Fruit fly (Drosophila melanogaster): ENCODE measurements around the gene Srx.

The Srx gene

DNA sequence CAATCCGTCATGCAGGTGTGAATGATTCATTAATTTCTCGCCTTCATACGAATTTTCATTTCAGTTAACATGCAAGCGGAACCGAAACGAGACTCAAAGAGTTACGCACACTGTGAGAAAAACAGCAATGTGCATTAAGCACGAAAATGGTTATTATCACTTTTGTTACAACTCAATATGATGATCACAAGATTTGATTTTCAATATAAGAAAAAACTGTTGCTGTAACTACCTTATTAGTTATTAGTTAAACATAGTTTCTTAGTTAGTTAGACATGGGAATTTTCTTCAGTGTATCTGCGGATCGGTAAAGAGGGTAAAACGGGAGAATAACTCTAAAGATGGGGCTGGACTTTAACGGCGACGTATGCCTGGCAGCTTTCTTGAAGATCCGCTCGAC lies 42.0 kb upstream of the Srx start:
- TF ChIP-seq usp (GFP tag; optimal IDR thresholded peaks at IDR 0.05) (no peak), jim (GFP tag; optimal IDR thresholded peaks at IDR 0.05) (no peak), Sp1 (GFP tag; optimal IDR thresholded peaks at IDR 0.05) (peak; percentile 71), Hr83 (GFP tag; optimal IDR thresholded peaks at IDR 0.05; ENCODE audit: poor library complexity, severe bottlenecking) (no peak), Abd-B (GFP tag; optimal IDR thresholded peaks at IDR 0.05) (no peak), CG9705 (GFP tag; optimal IDR thresholded peaks at IDR 0.05) (no peak), N (GFP tag; optimal IDR thresholded peaks at IDR 0.05) (no peak), Hnf4 (GFP tag; optimal IDR thresholded peaks at IDR 0.05) (peak; percentile 72), fru (GFP tag; optimal IDR thresholded peaks at IDR 0.05) (peak; percentile 68), HLH106 (tag; optimal IDR thresholded peaks at IDR 0.05) (peak; percentile 68), Jra (GFP tag; optimal IDR thresholded peaks at IDR 0.05) (peak; percentile 57), sv (GFP tag; optimal IDR thresholded peaks at IDR 0.05) (no peak), dl (GFP tag; optimal IDR thresholded peaks at IDR 0.05; ENCODE audit: insufficient read depth in 1 of 2, partially characterized antibody in 2 of 2) (no peak), Rel (GFP tag; optimal IDR thresholded peaks at IDR 0.05) (no peak), Rel (tag; optimal IDR thresholded peaks at IDR 0.05) (no peak), Hr78 (GFP tag; optimal IDR thresholded peaks at IDR 0.05) (no peak), dsf (GFP tag; optimal IDR thresholded peaks at IDR 0.05; ENCODE audit: borderline replicate concordance) (no peak), Dif (GFP tag; optimal IDR thresholded peaks at IDR 0.05; ENCODE audit: partially characterized antibody) (no peak), lola (GFP tag; optimal IDR thresholded peaks at IDR 0.05) (no peak), h (GFP tag; optimal IDR thresholded peaks at IDR 0.05) (peak; percentile 70), foxo (GFP tag; optimal IDR thresholded peaks at IDR 0.05) (peak in 1 of 2 experiments; percentile 66), tai (GFP tag; optimal IDR thresholded peaks at IDR 0.05) (no peak), CG32264 (GFP tag; optimal IDR thresholded peaks at IDR 0.05) (no peak), Mio (GFP tag; optimal IDR thresholded peaks at IDR 0.05) (no peak), pan (optimal IDR thresholded peaks at IDR 0.05) (no peak), CrebA (GFP tag; optimal IDR thresholded peaks at IDR 0.05; ENCODE audit: borderline replicate concordance) (no peak), Dfd (GFP tag; optimal IDR thresholded peaks at IDR 0.05) (no peak), Vsx2 (GFP tag; optimal IDR thresholded peaks at IDR 0.05; ENCODE audit: partially characterized antibody) (no peak), rgr (GFP tag; optimal IDR thresholded peaks at IDR 0.05) (peak; percentile 65), OdsH (GFP tag; optimal IDR thresholded peaks at IDR 0.05) (peak; percentile 85), sage (GFP tag; optimal IDR thresholded peaks at IDR 0.05) (no peak), Myc (optimal IDR thresholded peaks at IDR 0.05) (no peak), br (GFP tag; optimal IDR thresholded peaks at IDR 0.05) (peak; percentile 62), psq (GFP tag; optimal IDR thresholded peaks at IDR 0.05) (peak; percentile 50), brk (GFP tag; optimal IDR thresholded peaks at IDR 0.05) (peak; percentile 59), woc (GFP tag; optimal IDR thresholded peaks at IDR 0.05) (peak; percentile 33), dmrt93B (GFP tag; optimal IDR thresholded peaks at IDR 0.05) (peak; percentile 37), ey (GFP tag; optimal IDR thresholded peaks at IDR 0.05) (peak; percentile 72), GATAd (GFP tag; optimal IDR thresholded peaks at IDR 0.05) (no peak)

DNA sequence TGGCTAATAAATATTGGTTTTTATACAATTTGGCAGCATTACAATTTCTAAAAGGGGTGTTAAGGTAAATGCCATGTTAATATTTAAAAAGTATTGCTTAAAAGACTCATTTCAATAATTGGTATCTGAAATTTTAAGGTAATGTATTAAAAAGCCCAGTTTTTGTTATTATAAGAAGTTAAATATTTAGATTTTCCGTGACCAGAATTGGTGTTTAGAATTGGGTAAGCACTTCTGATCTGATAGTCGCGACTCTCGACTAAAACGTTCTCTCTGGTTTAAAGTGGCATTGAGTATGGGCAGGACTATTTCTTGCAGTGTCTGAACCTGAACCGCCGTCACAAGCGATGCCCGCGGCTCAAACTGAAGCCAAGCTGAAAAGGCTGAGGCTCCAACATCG lies 40.3 kb upstream of the Srx start:
- peak; percentile 45 for TF ChIP-seq woc (GFP tag; optimal IDR thresholded peaks at IDR 0.05)
- TF ChIP-seq usp (GFP tag; optimal IDR thresholded peaks at IDR 0.05): no peak
- peak; percentile 78 for TF ChIP-seq OdsH (GFP tag; optimal IDR thresholded peaks at IDR 0.05)
- TF ChIP-seq Dif (GFP tag; optimal IDR thresholded peaks at IDR 0.05; ENCODE audit: partially characterized antibody): no peak
- TF ChIP-seq h (GFP tag; optimal IDR thresholded peaks at IDR 0.05): peak; percentile 54
- peak; percentile 21 for TF ChIP-seq Hnf4 (GFP tag; optimal IDR thresholded peaks at IDR 0.05)
- TF ChIP-seq CG32264 (GFP tag; optimal IDR thresholded peaks at IDR 0.05): no peak
- peak; percentile 3 for TF ChIP-seq br (GFP tag; optimal IDR thresholded peaks at IDR 0.05)
- no peak for TF ChIP-seq pan (optimal IDR thresholded peaks at IDR 0.05)
- no peak for TF ChIP-seq Vsx2 (GFP tag; optimal IDR thresholded peaks at IDR 0.05; ENCODE audit: partially characterized antibody)
- TF ChIP-seq dmrt93B (GFP tag; optimal IDR thresholded peaks at IDR 0.05): peak; percentile 15
- no peak for TF ChIP-seq Abd-B (GFP tag; optimal IDR thresholded peaks at IDR 0.05)
- TF ChIP-seq brk (GFP tag; optimal IDR thresholded peaks at IDR 0.05): no peak
- no peak for TF ChIP-seq N (GFP tag; optimal IDR thresholded peaks at IDR 0.05)
- TF ChIP-seq Myc (optimal IDR thresholded peaks at IDR 0.05): no peak
- TF ChIP-seq dl (GFP tag; optimal IDR thresholded peaks at IDR 0.05; ENCODE audit: insufficient read depth in 1 of 2, partially characterized antibody in 2 of 2): no peak
- TF ChIP-seq Dfd (GFP tag; optimal IDR thresholded peaks at IDR 0.05): no peak
- TF ChIP-seq dsf (GFP tag; optimal IDR thresholded peaks at IDR 0.05; ENCODE audit: borderline replicate concordance): no peak
- peak; percentile 3 for TF ChIP-seq rgr (GFP tag; optimal IDR thresholded peaks at IDR 0.05)
- no peak for TF ChIP-seq Hr83 (GFP tag; optimal IDR thresholded peaks at IDR 0.05; ENCODE audit: poor library complexity, severe bottlenecking)
- TF ChIP-seq Hr78 (GFP tag; optimal IDR thresholded peaks at IDR 0.05): no peak
- no peak for TF ChIP-seq GATAd (GFP tag; optimal IDR thresholded peaks at IDR 0.05)
- TF ChIP-seq foxo (GFP tag; optimal IDR thresholded peaks at IDR 0.05): peak in 1 of 2 experiments; percentile 45
- no peak for TF ChIP-seq tai (GFP tag; optimal IDR thresholded peaks at IDR 0.05)
- peak; percentile 31 for TF ChIP-seq psq (GFP tag; optimal IDR thresholded peaks at IDR 0.05)
- TF ChIP-seq HLH106 (tag; optimal IDR thresholded peaks at IDR 0.05): peak; percentile 58
- no peak for TF ChIP-seq CrebA (GFP tag; optimal IDR thresholded peaks at IDR 0.05; ENCODE audit: borderline replicate concordance)
- no peak for TF ChIP-seq Mio (GFP tag; optimal IDR thresholded peaks at IDR 0.05)
- peak; percentile 40 for TF ChIP-seq fru (GFP tag; optimal IDR thresholded peaks at IDR 0.05)
- TF ChIP-seq Sp1 (GFP tag; optimal IDR thresholded peaks at IDR 0.05): peak; percentile 68
- TF ChIP-seq sv (GFP tag; optimal IDR thresholded peaks at IDR 0.05): no peak
- no peak for TF ChIP-seq Jra (GFP tag; optimal IDR thresholded peaks at IDR 0.05)
- no peak for TF ChIP-seq CG9705 (GFP tag; optimal IDR thresholded peaks at IDR 0.05)
- no peak for TF ChIP-seq Rel (GFP tag; optimal IDR thresholded peaks at IDR 0.05)
- no peak for TF ChIP-seq Rel (tag; optimal IDR thresholded peaks at IDR 0.05)
- TF ChIP-seq jim (GFP tag; optimal IDR thresholded peaks at IDR 0.05): no peak
- TF ChIP-seq sage (GFP tag; optimal IDR thresholded peaks at IDR 0.05): no peak
- no peak for TF ChIP-seq lola (GFP tag; optimal IDR thresholded peaks at IDR 0.05)
- peak; percentile 44 for TF ChIP-seq ey (GFP tag; optimal IDR thresholded peaks at IDR 0.05)
